Fruit fly (Drosophila melanogaster) whole organism, embryonic: ENCODE results near the gene Kif3C.
A peak's percentile ranks its signal among the peaks of the same experiment; 100 is the strongest.

Experiments
- CG11723 ChIP-seq: fragments of 200-800 bp; sonication (Bioruptor generic); optimal IDR thresholded peaks from 2 replicates; lab custom pipeline; 2017; ENCODE audit warnings: missing biosample characterization, mild to moderate bottlenecking, missing genetic modification characterization
- CG12236 ChIP-seq: fragments of 200-800 bp; sonication (Bioruptor generic); optimal IDR thresholded peaks from 2 replicates; lab custom pipeline; 2016; ENCODE audit warnings: missing biosample characterization, missing genetic modification characterization
- CG12659 ChIP-seq: fragments of 200-800 bp; sonication (Bioruptor generic); optimal IDR thresholded peaks from 3 replicates; lab custom pipeline; 2017; ENCODE audit warnings: mild to moderate bottlenecking, missing biosample characterization, missing genetic modification reagents, missing genetic modification characterization
- CG13424 ChIP-seq: fragments of 200-800 bp; sonication (Bioruptor generic); optimal IDR thresholded peaks from 2 replicates; lab custom pipeline; 2019; ENCODE audit warnings: missing biosample characterization, mild to moderate bottlenecking, missing genetic modification characterization, moderate library complexity
- CG13775 ChIP-seq: fragments of 200-800 bp; sonication (Bioruptor generic); optimal IDR thresholded peaks from 3 replicates; lab custom pipeline; 2017; ENCODE audit warnings: missing biosample characterization, mild to moderate bottlenecking, missing genetic modification characterization
- CG1603 ChIP-seq: fragments of 200-800 bp; sonication (Bioruptor generic); optimal IDR thresholded peaks from 2 replicates; lab custom pipeline; 2019; ENCODE audit warnings: missing biosample characterization, mild to moderate bottlenecking, missing genetic modification characterization, moderate library complexity
- CG1647 ChIP-seq: fragments of 200-800 bp; sonication (Bioruptor generic); optimal IDR thresholded peaks from 3 replicates; lab custom pipeline; 2016; ENCODE audit warnings: missing biosample characterization, missing genetic modification characterization
- CG17361 ChIP-seq: fragments of 200-800 bp; sonication (Bioruptor generic); IDR thresholded peaks from 3 replicates; pipeline ENCODE4 v1.3.6; 2022; ENCODE audit warnings: missing biosample characterization, missing genetic modification characterization
- CG17385 ChIP-seq: fragments of 200-800 bp; sonication (Bioruptor generic); optimal IDR thresholded peaks from 3 replicates; lab custom pipeline; 2018; ENCODE audit warnings: missing biosample characterization, mild to moderate bottlenecking, missing genetic modification characterization
- CG17802 ChIP-seq: fragments of 200-800 bp; sonication (Bioruptor generic); optimal IDR thresholded peaks from 2 replicates; lab custom pipeline; 2018; ENCODE audit warnings: missing biosample characterization, mild to moderate bottlenecking, missing genetic modification characterization, moderate library complexity
- CG17829 ChIP-seq: fragments of 200-800 bp; optimal IDR thresholded peaks from 2 replicates; lab custom pipeline; 2019; ENCODE audit warnings: missing biosample characterization, mild to moderate bottlenecking, missing genetic modification characterization, moderate library complexity
- CG2116 ChIP-seq: fragments of 200-800 bp; sonication (Bioruptor generic); optimal IDR thresholded peaks from 3 replicates; lab custom pipeline; 2018; ENCODE audit warnings: missing biosample characterization, mild to moderate bottlenecking, missing genetic modification characterization
- CG30020 ChIP-seq: fragments of 200-800 bp; optimal IDR thresholded peaks from 2 replicates; lab custom pipeline; 2019; ENCODE audit warnings: missing biosample characterization, mild to moderate bottlenecking, missing genetic modification characterization, moderate library complexity
- CG4328 ChIP-seq: fragments of 200-800 bp; sonication (Bioruptor generic); optimal IDR thresholded peaks from 3 replicates; lab custom pipeline; 2017; ENCODE audit warnings: missing biosample characterization, missing genetic modification reagents, missing genetic modification characterization
- CG6791 ChIP-seq: fragments of 200-800 bp; sonication (Bioruptor generic); IDR thresholded peaks from 3 replicates; pipeline ENCODE4 v1.3.6; 2022; ENCODE audit warnings: missing biosample characterization, missing genetic modification characterization; ENCODE audit not compliant: partially characterized antibody
- CG7357 ChIP-seq: fragments of 200-800 bp; sonication (Bioruptor generic); IDR thresholded peaks from 3 replicates; pipeline ENCODE4 v1.3.6; 2022; ENCODE audit warnings: missing biosample characterization, missing genetic modification characterization
- CG8290 ChIP-seq, 3 experiments: fragments of 200-800 bp; sonication (Bioruptor generic); optimal IDR thresholded peaks; 2 replicates each; lab custom pipeline; 2016 to 2019; ENCODE audit warnings: missing biosample characterization in 3 of 3, missing genetic modification characterization in 3 of 3, mild to moderate bottlenecking in 2 of 3, moderate library complexity in 1 of 3
- CG9876 ChIP-seq: fragments of 200-800 bp; sonication (Bioruptor generic); optimal IDR thresholded peaks from 2 replicates; lab custom pipeline; 2016; ENCODE audit warnings: missing biosample characterization, missing genetic modification characterization
- Dip3 ChIP-seq: fragments of 200-800 bp; sonication (Bioruptor generic); optimal IDR thresholded peaks from 3 replicates; lab custom pipeline; 2016; ENCODE audit warnings: missing biosample characterization, missing genetic modification characterization
- E2f2 ChIP-seq: fragments of 200-800 bp; sonication (Bioruptor generic); IDR thresholded peaks from 2 replicates; pipeline ENCODE4 v1.3.6; 2022; ENCODE audit warnings: missing biosample characterization, missing genetic modification characterization
- Eip74EF ChIP-seq, 2 experiments: fragments of 200-800 bp in 1 of 2; fragments of >200 bp in 1 of 2; sonication (Bioruptor generic) in 1 of 2; optimal IDR thresholded peaks; 2 replicates each; lab custom pipeline; 2017 to 2019; ENCODE audit warnings: missing biosample characterization in 2 of 2, missing genetic modification characterization in 2 of 2, mild to moderate bottlenecking in 1 of 2, moderate library complexity in 1 of 2
- Ets65A ChIP-seq: fragments of 200-800 bp; sonication (Bioruptor generic); peaks from one replicate; lab custom pipeline; 2016; ENCODE audit warnings: missing biosample characterization, missing genetic modification characterization
- HLH4C ChIP-seq: fragments of 200-800 bp; sonication (Bioruptor generic); IDR thresholded peaks from 3 replicates; pipeline ENCODE4 v1.3.6; 2022; ENCODE audit warnings: missing biosample characterization, missing genetic modification characterization; ENCODE audit not compliant: partially characterized antibody
- Hmr ChIP-seq: fragments of 200-800 bp; sonication (Bioruptor generic); optimal IDR thresholded peaks from 3 replicates; lab custom pipeline; 2017; ENCODE audit warnings: mild to moderate bottlenecking, missing biosample characterization, missing genetic modification reagents, missing genetic modification characterization
- Lhr ChIP-seq: fragments of 200-800 bp; sonication (Bioruptor generic); optimal IDR thresholded peaks from 3 replicates; lab custom pipeline; 2017; ENCODE audit warnings: mild to moderate bottlenecking, missing biosample characterization, missing genetic modification reagents, missing genetic modification characterization
- Max ChIP-seq: fragments of 200-800 bp; sonication (Bioruptor generic); optimal IDR thresholded peaks from 2 replicates; lab custom pipeline; 2016; ENCODE audit warnings: missing biosample characterization, mild to moderate bottlenecking, missing genetic modification characterization
- Meics ChIP-seq: fragments of 200-800 bp; sonication (Bioruptor generic); optimal IDR thresholded peaks from 2 replicates; lab custom pipeline; 2017; ENCODE audit warnings: missing biosample characterization, mild to moderate bottlenecking, missing genetic modification characterization
- YL-1 ChIP-seq: fragments of 200-800 bp; sonication (Bioruptor generic); optimal IDR thresholded peaks from 3 replicates; lab custom pipeline; 2017; ENCODE audit warnings: missing biosample characterization, mild to moderate bottlenecking, missing genetic modification characterization
- croc ChIP-seq: fragments of 200-800 bp; sonication (Bioruptor generic); conservative IDR thresholded peaks from 3 replicates; pipeline ENCODE4 v1.3.6; 2022; ENCODE audit warnings: missing biosample characterization, missing genetic modification characterization
- danr ChIP-seq: fragments of 200-800 bp; sonication (Bioruptor generic); IDR thresholded peaks from 2 replicates; pipeline ENCODE4 v1.3.6; 2022; ENCODE audit warnings: missing biosample characterization, missing genetic modification characterization
- fd96Cb ChIP-seq: fragments of 200-800 bp; sonication (Bioruptor generic); optimal IDR thresholded peaks from 2 replicates; lab custom pipeline; 2018; ENCODE audit warnings: missing biosample characterization, mild to moderate bottlenecking, missing genetic modification characterization, moderate library complexity
- gce ChIP-seq: fragments of 200-800 bp; sonication (Bioruptor generic); IDR thresholded peaks from 3 replicates; pipeline ENCODE4 v1.3.6; 2022; ENCODE audit warnings: missing biosample characterization, missing genetic modification characterization
- gcm ChIP-seq: fragments of 200-800 bp; sonication (Bioruptor generic); optimal IDR thresholded peaks from 2 replicates; lab custom pipeline; 2019; ENCODE audit warnings: missing biosample characterization, mild to moderate bottlenecking, missing genetic modification characterization, moderate library complexity
- gem ChIP-seq: fragments of 200-800 bp; sonication (Bioruptor generic); optimal IDR thresholded peaks from 2 replicates; lab custom pipeline; 2019; ENCODE audit warnings: missing biosample characterization, mild to moderate bottlenecking, missing genetic modification characterization, moderate library complexity
- inv ChIP-seq: fragments of 200-800 bp; sonication (Bioruptor generic); IDR thresholded peaks from 2 replicates; pipeline ENCODE4 v1.3.6; 2022; ENCODE audit warnings: missing biosample characterization, missing genetic modification characterization; ENCODE audit not compliant: partially characterized antibody
- kay ChIP-seq: fragments of 200-800 bp; sonication (Bioruptor generic); optimal IDR thresholded peaks from 2 replicates; lab custom pipeline; 2016; ENCODE audit warnings: missing biosample characterization, missing genetic modification characterization
- luna ChIP-seq: fragments of 200-800 bp; sonication (Bioruptor generic); optimal IDR thresholded peaks from 2 replicates; lab custom pipeline; 2016; ENCODE audit warnings: missing biosample characterization, missing genetic modification characterization
- nmo ChIP-seq: fragments of 200-800 bp; sonication (Bioruptor generic); optimal IDR thresholded peaks from 2 replicates; lab custom pipeline; 2018; ENCODE audit warnings: missing biosample characterization, mild to moderate bottlenecking, missing genetic modification characterization, moderate library complexity
- phol ChIP-seq: fragments of 200-800 bp; sonication (Bioruptor generic); optimal IDR thresholded peaks from 3 replicates; lab custom pipeline; 2018; ENCODE audit warnings: missing biosample characterization, mild to moderate bottlenecking, missing genetic modification characterization, moderate library complexity
- ranshi ChIP-seq: fragments of 200-800 bp; sonication (Bioruptor generic); IDR thresholded peaks from 2 replicates; pipeline ENCODE4 v1.3.6; 2022; ENCODE audit warnings: missing biosample characterization, missing genetic modification characterization
- row ChIP-seq: fragments of 200-800 bp; sonication (Bioruptor generic); IDR thresholded peaks from 3 replicates; pipeline ENCODE4 v1.3.6; 2022; ENCODE audit warnings: missing biosample characterization, missing genetic modification characterization
- salm ChIP-seq: fragments of 200-800 bp; sonication (Bioruptor generic); optimal IDR thresholded peaks from 2 replicates; lab custom pipeline; 2018; ENCODE audit warnings: missing biosample characterization, mild to moderate bottlenecking, missing genetic modification characterization
- sc ChIP-seq, 3 experiments: fragments of >200 bp in 2 of 3; fragments of 200-800 bp in 1 of 3; sonication (Bioruptor generic) in 1 of 3; optimal IDR thresholded peaks; 2 replicates in 2 of 3; 3 replicates in 1 of 3; lab custom pipeline; 2017; ENCODE audit warnings: mild to moderate bottlenecking in 1 of 3, missing biosample characterization in 1 of 3, missing genetic modification characterization in 1 of 3, missing genetic modification reagents in 1 of 3
- sens ChIP-seq: fragments of 200-800 bp; sonication (Bioruptor generic); peaks from one replicate; lab custom pipeline; 2016; ENCODE audit warnings: missing biosample characterization, missing genetic modification characterization
- ssp ChIP-seq: fragments of 200-800 bp; sonication (Bioruptor generic); IDR thresholded peaks from 2 replicates; pipeline ENCODE4 v1.3.6; 2022; ENCODE audit warnings: missing biosample characterization, missing genetic modification characterization
- stwl ChIP-seq: fragments of 200-800 bp; sonication (Bioruptor generic); optimal IDR thresholded peaks from 3 replicates; lab custom pipeline; 2018; ENCODE audit warnings: missing biosample characterization, mild to moderate bottlenecking, missing genetic modification characterization, moderate library complexity
- vfl ChIP-seq: fragments of 200-800 bp; sonication (Bioruptor generic); optimal IDR thresholded peaks from 2 replicates; lab custom pipeline; 2016; ENCODE audit warnings: missing biosample characterization, missing genetic modification characterization

The Kif3C gene

dm6 chr4:1147966-1148541, 788 bp downstream of the Kif3C start (continued):
- no peak for TF ChIP-seq YL-1 (GFP tag; lab: Kevin White, UChicago)
- no peak for TF ChIP-seq CG13775 (GFP tag; lab: Kevin White, UChicago)
- no peak for TF ChIP-seq Ets65A (GFP tag; lab: Kevin White, UChicago)
- TF ChIP-seq CG9876 (GFP tag; lab: Kevin White, UChicago): no peak
- TF ChIP-seq danr: no peak
- no peak for TF ChIP-seq croc (GFP tag; lab: Robert Waterston, UW)
- no peak for TF ChIP-seq CG1647 (GFP tag; lab: Kevin White, UChicago)
- no peak for TF ChIP-seq nmo (GFP tag; lab: Kevin White, UChicago)
- TF ChIP-seq CG13424: no peak
- TF ChIP-seq row (GFP tag; lab: Robert Waterston, UW): peak; percentile 27; the same call in 2 of the 3 replicates
- TF ChIP-seq kay (GFP tag; lab: Kevin White, UChicago): no peak
- peak; percentile 93 for TF ChIP-seq CG30020 (tag; lab: Kevin White, UChicago)
- TF ChIP-seq CG12236 (GFP tag; lab: Kevin White, UChicago): no peak
- no peak for TF ChIP-seq CG4328 (GFP tag; lab: Kevin White, UChicago)
- TF ChIP-seq CG2116: peak; percentile 5
- TF ChIP-seq ssp (GFP tag; lab: Robert Waterston, UW): peak; percentile 62
- no peak for TF ChIP-seq ranshi (GFP tag; lab: Robert Waterston, UW)
- peak; percentile 3 for TF ChIP-seq sens (GFP tag; lab: Kevin White, UChicago)
- TF ChIP-seq CG1603 (tag; lab: Kevin White, UChicago): peak; percentile 67
- TF ChIP-seq CG17802: peak; percentile 97
- TF ChIP-seq inv (GFP tag; lab: Robert Waterston, UW): no peak
- TF ChIP-seq, all 482 proteins: peak for 12

DNA sequence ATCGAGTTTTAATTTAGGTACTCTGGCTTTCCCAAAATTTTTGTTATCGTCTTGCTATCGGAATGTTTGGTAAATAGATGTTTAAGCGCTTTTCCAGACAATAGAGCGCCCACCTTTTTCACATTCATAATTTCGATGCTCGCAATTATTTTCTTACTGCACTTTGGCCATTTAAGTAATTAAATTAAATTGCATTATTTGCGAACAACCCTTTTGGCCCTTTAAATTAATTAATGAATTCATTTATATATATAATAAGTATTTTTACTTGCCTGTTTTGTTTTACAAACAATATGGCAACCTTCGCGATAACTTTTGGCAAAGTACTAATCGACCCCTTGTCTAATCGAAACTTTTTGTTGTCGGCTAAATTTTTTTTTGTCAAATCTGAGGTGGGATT, 9.0 kb downstream of the Kif3C start:
- TF ChIP-seq vfl (GFP tag; lab: Kevin White, UChicago): no peak
- peak; percentile 21 for TF ChIP-seq CG12659 (GFP tag; lab: Kevin White, UChicago)
- TF ChIP-seq CG17829 (tag; lab: Kevin White, UChicago): no peak
- peak; percentile 41 for TF ChIP-seq Lhr
- peak; percentile 41; the same call in 1 of the 2 replicates for TF ChIP-seq E2f2 (GFP tag; lab: Robert Waterston, UW)
- peak; percentile 51 for TF ChIP-seq gem (tag; lab: Kevin White, UChicago)
- TF ChIP-seq Dip3 (GFP tag; lab: Kevin White, UChicago): no peak
- peak; percentile 94 for TF ChIP-seq CG30020 (tag; lab: Kevin White, UChicago)
- TF ChIP-seq CG11723 (GFP tag; lab: Kevin White, UChicago): peak; percentile 47
- TF ChIP-seq phol: no peak
- TF ChIP-seq Hmr (GFP tag; lab: Kevin White, UChicago): no peak
- TF ChIP-seq CG17385 (GFP tag; lab: Kevin White, UChicago): no peak
- TF ChIP-seq fd96Cb: peak; percentile 9
- peak; percentile 32; the same call in 1 of the 3 replicates for TF ChIP-seq HLH4C (GFP tag; lab: Robert Waterston, UW)
- peak; percentile 52 for TF ChIP-seq CG8290 (GFP tag; optimal IDR thresholded peaks at IDR 0.05; lab: Kevin White, UChicago)
- no peak for TF ChIP-seq CG8290 (tag; optimal IDR thresholded peaks at IDR 0.05; lab: Kevin White, UChicago)
- no peak for TF ChIP-seq Eip74EF (GFP tag; optimal IDR thresholded peaks at IDR 0.05; lab: Kevin White, UChicago)
- no peak for TF ChIP-seq Meics (GFP tag; lab: Kevin White, UChicago)
- peak; percentile 57; the same call in 1 of the 3 replicates for TF ChIP-seq CG17361 (GFP tag; lab: Robert Waterston, UW)
- TF ChIP-seq salm (tag; lab: Kevin White, UChicago): no peak
- TF ChIP-seq CG7357 (GFP tag; lab: Robert Waterston, UW): peak; percentile 36; the same call in 1 of the 3 replicates
- no peak for TF ChIP-seq gce (GFP tag; lab: Robert Waterston, UW)
- TF ChIP-seq Max: no peak
- peak; percentile 81 for TF ChIP-seq stwl
- TF ChIP-seq luna: no peak
- no peak for TF ChIP-seq gcm (GFP tag; lab: Kevin White, UChicago)
- TF ChIP-seq row (GFP tag; lab: Robert Waterston, UW): peak; percentile 59
- 0 out of 3 replicates have a peak, but pooled peaks have one; percentile 28 for TF ChIP-seq CG6791 (GFP tag; lab: Robert Waterston, UW)
- TF ChIP-seq sc (optimal IDR thresholded peaks at IDR 0.05; lab: Kevin White, UChicago): no peak
- TF ChIP-seq sc (GFP tag; optimal IDR thresholded peaks at IDR 0.05; lab: Kevin White, UChicago): peak; percentile 1
